Worm (Caenorhabditis elegans) whole organism, late embryonic: Measurements from ENCODE around the gene F08G12.1.

Experiments
- T23F11.4 ChIP-seq: fragments of 200-800 bp; sonication (Bioruptor generic); optimal IDR thresholded peaks from 2 replicates; lab custom pipeline; 2018; ENCODE audit warnings: mild to moderate bottlenecking, missing genetic modification characterization, missing compliant biosample characterization
- Y22D7AL.16 ChIP-seq: sonication (generic microtip); optimal IDR thresholded peaks from 2 replicates; lab custom pipeline; 2016; ENCODE audit warnings: missing genetic modification characterization, missing compliant biosample characterization
- ahr-1 ChIP-seq: sonication (generic microtip); optimal IDR thresholded peaks from 2 replicates; lab custom pipeline; 2016; ENCODE audit warnings: missing genetic modification characterization, missing compliant biosample characterization
- ama-1 ChIP-seq: fragments of 150-350 bp; optimal IDR thresholded peaks from 2 replicates; lab custom pipeline; 2014
- ceh-31 ChIP-seq: sonication (generic microtip); optimal IDR thresholded peaks from 2 replicates; lab custom pipeline; 2016; ENCODE audit warnings: missing genetic modification characterization, missing compliant biosample characterization
- ceh-6 ChIP-seq: fragments of 200-800 bp; sonication (Bioruptor generic); optimal IDR thresholded peaks from 2 replicates; lab custom pipeline; 2018; ENCODE audit warnings: mild to moderate bottlenecking, missing genetic modification characterization, missing compliant biosample characterization
- ets-4 ChIP-seq: sonication (generic microtip); optimal IDR thresholded peaks from 2 replicates; lab custom pipeline; 2016; ENCODE audit warnings: missing genetic modification characterization, missing compliant biosample characterization
- lim-6 ChIP-seq: sonication (generic microtip); optimal IDR thresholded peaks from 2 replicates; lab custom pipeline; 2016; ENCODE audit warnings: missing genetic modification characterization, missing compliant biosample characterization
- nhr-232 ChIP-seq: sonication (generic microtip); optimal IDR thresholded peaks from 2 replicates; lab custom pipeline; 2016; ENCODE audit warnings: missing genetic modification characterization, missing compliant biosample characterization
- odd-2 ChIP-seq: sonication (generic microtip); optimal IDR thresholded peaks from 2 replicates; lab custom pipeline; 2017; ENCODE audit warnings: antibody characterized with exemption, mild to moderate bottlenecking, missing genetic modification characterization, missing compliant biosample characterization
- rnt-1 ChIP-seq: sonication (generic microtip); optimal IDR thresholded peaks from 2 replicates; lab custom pipeline; 2016; ENCODE audit warnings: missing genetic modification characterization, missing compliant biosample characterization
- sox-4 ChIP-seq: sonication (generic microtip); optimal IDR thresholded peaks from 2 replicates; lab custom pipeline; 2017; ENCODE audit warnings: mild to moderate bottlenecking, missing genetic modification characterization, inconsistent platforms, missing compliant biosample characterization
- tbx-2 ChIP-seq: sonication (generic microtip); optimal IDR thresholded peaks from 2 replicates; lab custom pipeline; 2016; ENCODE audit warnings: missing genetic modification characterization, missing compliant biosample characterization

- TF ChIP-seq Y22D7AL.16 (tag; lab: Kevin White, UChicago) = no peak
- TF ChIP-seq sox-4 = no peak
- no peak for TF ChIP-seq ets-4 (tag; lab: Kevin White, UChicago)
- no peak for TF ChIP-seq tbx-2
- no peak for TF ChIP-seq nhr-232 (tag; lab: Kevin White, UChicago)
- TF ChIP-seq rnt-1 (tag; lab: Kevin White, UChicago) = no peak
- TF ChIP-seq T23F11.4 = no peak
- TF ChIP-seq ama-1 (lab: Kevin White, UChicago) = no peak
- no peak for TF ChIP-seq ceh-31 (tag; lab: Kevin White, UChicago)
- no peak for TF ChIP-seq lim-6
- no peak for TF ChIP-seq ceh-6 (GFP tag; lab: Kevin White, UChicago)
- TF ChIP-seq odd-2 = no peak
- no peak for TF ChIP-seq ahr-1 (tag; lab: Kevin White, UChicago)
These were observed 19.4 kb downstream of the F08G12.1 start, which contains the start of gene F38B2.3 for ce11 chrX:11286246-11286645.
